Worm (Caenorhabditis elegans) whole organism, young adult: ENCODE results near the gene vit-5.

Source experiments
- B0035.1 ChIP-seq: sonication (generic microtip); optimal IDR thresholded peaks from 2 replicates; lab custom pipeline; 2016; ENCODE audit warnings: missing genetic modification characterization, mild to moderate bottlenecking, missing compliant biosample characterization, missing genotype, missing genetic modification reagents
- B0261.1 ChIP-seq: sonication (generic microtip); optimal IDR thresholded peaks from 2 replicates; lab custom pipeline; 2016; ENCODE audit warnings: mild to moderate bottlenecking, missing genetic modification characterization, moderate library complexity, missing compliant biosample characterization
- B0336.3 ChIP-seq: fragments of 200-800 bp; sonication (Bioruptor generic); IDR thresholded peaks from 2 replicates; pipeline ENCODE4 v1.3.6; 2022; ENCODE audit warnings: missing genetic modification characterization, missing compliant biosample characterization
- C06A6.2 ChIP-seq: fragments of 200-800 bp; sonication (Bioruptor generic); conservative IDR thresholded peaks from 2 replicates; pipeline ENCODE4 v1.3.6; 2022; ENCODE audit warnings: missing genetic modification characterization, missing compliant biosample characterization
- C17E4.6 ChIP-seq: fragments of 200-800 bp; sonication (Bioruptor generic); IDR thresholded peaks from 2 replicates; pipeline ENCODE4 v1.3.6; 2022; ENCODE audit warnings: missing genetic modification reagents, missing genetic modification characterization, missing compliant biosample characterization
- D2030.7 ChIP-seq: fragments of 200-800 bp; sonication (Bioruptor generic); IDR thresholded peaks from 2 replicates; pipeline ENCODE4 v1.3.6; 2022; ENCODE audit warnings: missing genetic modification reagents, missing genetic modification characterization, missing compliant biosample characterization
- F23B12.7 ChIP-seq: sonication (generic microtip); optimal IDR thresholded peaks from 2 replicates; lab custom pipeline; 2017; ENCODE audit warnings: missing genetic modification characterization, mild to moderate bottlenecking, missing compliant biosample characterization, antibody characterized with exemption, moderate library complexity; ENCODE audit not compliant: insufficient read depth
- F33H1.4 ChIP-seq: fragments of 200-800 bp; sonication (Bioruptor generic); IDR thresholded peaks from 2 replicates; pipeline ENCODE4 v1.3.6; 2022; ENCODE audit warnings: missing genetic modification reagents, missing genetic modification characterization, missing compliant biosample characterization
- F37B4.10 ChIP-seq: fragments of 200-800 bp; sonication (Bioruptor generic); IDR thresholded peaks from 2 replicates; pipeline ENCODE4 v1.3.6; 2022; ENCODE audit warnings: missing genetic modification characterization, missing compliant biosample characterization
- F52B5.7 ChIP-seq: sonication (generic microtip); optimal IDR thresholded peaks from 2 replicates; lab custom pipeline; 2016; ENCODE audit warnings: mild to moderate bottlenecking, missing genetic modification characterization, missing compliant biosample characterization
- F55B11.4 ChIP-seq: sonication (generic microtip); optimal IDR thresholded peaks from 2 replicates; lab custom pipeline; 2016; ENCODE audit warnings: missing compliant biosample characterization, missing genetic modification characterization, borderline replicate concordance; ENCODE audit not compliant: insufficient read depth
- Y53F4B.3 ChIP-seq: fragments of 200-800 bp; sonication (Bioruptor generic); IDR thresholded peaks from 2 replicates; pipeline ENCODE4 v1.3.6; 2022; ENCODE audit warnings: missing genetic modification reagents, missing genetic modification characterization, missing compliant biosample characterization
- Y95B8A.8 ChIP-seq: fragments of 200-800 bp; sonication (Bioruptor generic); IDR thresholded peaks from 2 replicates; pipeline ENCODE4 v1.3.6; 2022; ENCODE audit warnings: missing genetic modification reagents, missing genetic modification characterization, missing compliant biosample characterization
- athp-1 ChIP-seq: sonication (generic microtip); optimal IDR thresholded peaks from 2 replicates; lab custom pipeline; 2017; ENCODE audit warnings: mild to moderate bottlenecking, missing genetic modification characterization, missing compliant biosample characterization
- attf-3 ChIP-seq: fragments of 200-800 bp; sonication (Bioruptor generic); conservative IDR thresholded peaks from 2 replicates; pipeline ENCODE4 v1.3.6; 2022; ENCODE audit warnings: missing genetic modification reagents, missing genetic modification characterization, missing compliant biosample characterization
- attf-6 ChIP-seq: fragments of 200-800 bp; sonication (Bioruptor generic); IDR thresholded peaks from 2 replicates; pipeline ENCODE4 v1.3.6; 2022; ENCODE audit warnings: missing genetic modification reagents, missing genetic modification characterization, missing compliant biosample characterization
- bed-1 ChIP-seq: fragments of 200-800 bp; sonication (Bioruptor generic); IDR thresholded peaks from 2 replicates; pipeline ENCODE4 v1.3.6; 2022; ENCODE audit warnings: missing genetic modification reagents, missing genetic modification characterization, missing compliant biosample characterization
- ccch-3 ChIP-seq: fragments of 200-800 bp; sonication (Bioruptor generic); optimal IDR thresholded peaks from 2 replicates; lab custom pipeline; 2018; ENCODE audit warnings: mild to moderate bottlenecking, missing genetic modification characterization, missing compliant biosample characterization
- cebp-2 ChIP-seq: fragments of 200-800 bp; sonication (Bioruptor generic); IDR thresholded peaks from 2 replicates; pipeline ENCODE4 v1.3.6; 2022; ENCODE audit warnings: missing genetic modification characterization, missing compliant biosample characterization
- ceh-100 ChIP-seq: fragments of 200-800 bp; sonication (Bioruptor generic); IDR thresholded peaks from 2 replicates; pipeline ENCODE4 v1.3.6; 2022; ENCODE audit warnings: missing genetic modification reagents, missing genetic modification characterization, missing compliant biosample characterization
- ceh-27 ChIP-seq: fragments of 200-800 bp; sonication (Bioruptor generic); optimal IDR thresholded peaks from 2 replicates; lab custom pipeline; 2018; ENCODE audit warnings: mild to moderate bottlenecking, missing genetic modification characterization, moderate library complexity, missing compliant biosample characterization
- ceh-91 ChIP-seq: fragments of 200-800 bp; sonication (Bioruptor generic); IDR thresholded peaks from 2 replicates; pipeline ENCODE4 v1.3.6; 2022; ENCODE audit warnings: missing genetic modification reagents, missing genetic modification characterization, missing compliant biosample characterization
- chd-7 ChIP-seq: sonication (generic microtip); optimal IDR thresholded peaks from 2 replicates; lab custom pipeline; 2016; ENCODE audit warnings: mild to moderate bottlenecking, missing genetic modification characterization, moderate library complexity, missing compliant biosample characterization
- dox-1 ChIP-seq: fragments of 200-800 bp; sonication (Bioruptor generic); IDR thresholded peaks from 2 replicates; pipeline ENCODE4 v1.3.6; 2022; ENCODE audit warnings: missing genetic modification reagents, missing genetic modification characterization, missing compliant biosample characterization
- fkh-3 ChIP-seq: sonication (generic microtip); optimal IDR thresholded peaks from 2 replicates; lab custom pipeline; 2016; ENCODE audit warnings: mild to moderate bottlenecking, missing genetic modification characterization, missing compliant biosample characterization
- hlh-12 ChIP-seq: sonication (generic microtip); optimal IDR thresholded peaks from 2 replicates; lab custom pipeline; 2016; ENCODE audit warnings: missing genetic modification characterization, missing compliant biosample characterization
- hlh-26 ChIP-seq: fragments of 200-800 bp; sonication (Bioruptor generic); conservative IDR thresholded peaks from 2 replicates; pipeline ENCODE4 v1.3.6; 2022; ENCODE audit warnings: missing genetic modification reagents, missing genetic modification characterization, missing compliant biosample characterization
- hmg-1.2 ChIP-seq: fragments of 200-800 bp; sonication (Bioruptor generic); IDR thresholded peaks from 2 replicates; pipeline ENCODE4 v1.3.6; 2022; ENCODE audit warnings: missing genetic modification reagents, missing genetic modification characterization, missing compliant biosample characterization
- hmg-20 ChIP-seq: fragments of 200-800 bp; sonication (Bioruptor generic); IDR thresholded peaks from 2 replicates; pipeline ENCODE4 v1.3.6; 2022; ENCODE audit warnings: missing genetic modification reagents, missing genetic modification characterization, missing compliant biosample characterization
- lag-1 ChIP-seq: fragments of 200-800 bp; sonication (Bioruptor generic); IDR thresholded peaks from 2 replicates; pipeline ENCODE4 v1.3.6; 2022; ENCODE audit warnings: missing genetic modification reagents, missing genetic modification characterization, missing compliant biosample characterization
- let-607 ChIP-seq, 2 experiments: fragments of 200-800 bp in 1 of 2; sonication (Bioruptor generic) in 1 of 2; sonication (generic microtip) in 1 of 2; optimal IDR thresholded peaks; 2 replicates each; lab custom pipeline; 2016 to 2018; ENCODE audit warnings: mild to moderate bottlenecking in 2 of 2, missing compliant biosample characterization in 2 of 2, missing genetic modification characterization in 2 of 2, moderate library complexity in 2 of 2, missing genotype in 1 of 2
- lin-35 ChIP-seq, 3 experiments: fragments of 150-350 bp in 2 of 3; sonication (generic microtip) in 1 of 3; optimal IDR thresholded peaks; 2 replicates each; lab custom pipeline; 2014 to 2018; ENCODE audit warnings: missing biosample characterization in 3 of 3, missing genetic modification characterization in 3 of 3, missing genetic modification reagents in 3 of 3
- lin-54 ChIP-seq: fragments of 200-800 bp; sonication (Bioruptor generic); optimal IDR thresholded peaks from 2 replicates; lab custom pipeline; 2018; ENCODE audit warnings: mild to moderate bottlenecking, missing genetic modification characterization, missing compliant biosample characterization
- lsy-27 ChIP-seq: sonication (generic microtip); optimal IDR thresholded peaks from 2 replicates; lab custom pipeline; 2017; ENCODE audit warnings: missing genetic modification characterization, mild to moderate bottlenecking, missing compliant biosample characterization, antibody characterized with exemption, missing genotype, borderline replicate concordance; ENCODE audit not compliant: insufficient read depth
- madf-3 ChIP-seq: fragments of 200-800 bp; sonication (Bioruptor generic); IDR thresholded peaks from 2 replicates; pipeline ENCODE4 v1.3.6; 2022; ENCODE audit warnings: missing genetic modification reagents, missing genetic modification characterization, missing compliant biosample characterization
- madf-8 ChIP-seq: fragments of 200-800 bp; sonication (Bioruptor generic); conservative IDR thresholded peaks from 2 replicates; pipeline ENCODE4 v1.3.6; 2022; ENCODE audit warnings: missing genetic modification reagents, missing genetic modification characterization, missing compliant biosample characterization
- mcd-1 ChIP-seq: fragments of 200-800 bp; sonication (Bioruptor generic); IDR thresholded peaks from 2 replicates; pipeline ENCODE4 v1.3.6; 2022; ENCODE audit warnings: missing genetic modification reagents, missing genetic modification characterization, missing compliant biosample characterization
- pbrm-1 ChIP-seq: fragments of 200-800 bp; sonication (Bioruptor generic); IDR thresholded peaks from 2 replicates; pipeline ENCODE4 v1.3.6; 2022; ENCODE audit warnings: missing genetic modification reagents, missing genetic modification characterization, missing compliant biosample characterization
- rec-8 ChIP-seq, 2 experiments: sonication (generic microtip); optimal IDR thresholded peaks; 2 replicates each; lab custom pipeline; 2016; ENCODE audit warnings: mild to moderate bottlenecking in 2 of 2, missing genetic modification characterization in 2 of 2, missing genetic modification reagents in 2 of 2, missing genotype in 2 of 2, missing biosample characterization in 1 of 2, missing compliant biosample characterization in 1 of 2, moderate library complexity in 1 of 2
- repo-1 ChIP-seq: sonication (generic microtip); optimal IDR thresholded peaks from 2 replicates; lab custom pipeline; 2017; ENCODE audit warnings: mild to moderate bottlenecking, missing genetic modification characterization, missing compliant biosample characterization
- snpc-1.3 ChIP-seq: sonication (generic microtip); optimal IDR thresholded peaks from 2 replicates; lab custom pipeline; 2017; ENCODE audit warnings: missing genetic modification characterization, mild to moderate bottlenecking, missing compliant biosample characterization, antibody characterized with exemption, moderate library complexity, missing genotype, missing genetic modification reagents; ENCODE audit not compliant: insufficient read depth
- snpc-4 ChIP-seq, 5 experiments: fragments of 150-350 bp in 1 of 5; sonication (generic microtip) in 4 of 5; optimal IDR thresholded peaks; 2 replicates each; lab custom pipeline; 2014 to 2018; ENCODE audit warnings: missing genetic modification characterization in 5 of 5, missing biosample characterization in 3 of 5, antibody characterized with exemption in 2 of 5, mild to moderate bottlenecking in 2 of 5, missing compliant biosample characterization in 2 of 5, missing genotype in 2 of 5, moderate library complexity in 2 of 5, missing genetic modification reagents in 1 of 5
- tbp1 ChIP-seq: fragments of 200-800 bp; sonication (Bioruptor generic); optimal IDR thresholded peaks from 2 replicates; lab custom pipeline; 2018; ENCODE audit warnings: mild to moderate bottlenecking, missing genetic modification characterization, missing compliant biosample characterization
- tbx-9 ChIP-seq: sonication (generic microtip); optimal IDR thresholded peaks from 2 replicates; lab custom pipeline; 2016; ENCODE audit warnings: borderline replicate concordance, missing genetic modification characterization, inconsistent platforms, missing compliant biosample characterization
- unc-62 ChIP-seq: fragments of 150-350 bp; optimal IDR thresholded peaks from 2 replicates; lab custom pipeline; 2014; ENCODE audit warnings: missing biosample characterization, missing genetic modification reagents, missing genetic modification characterization
- ztf-18 ChIP-seq: sonication (generic microtip); optimal IDR thresholded peaks from 2 replicates; lab custom pipeline; 2016; ENCODE audit warnings: missing genotype, mild to moderate bottlenecking, missing genetic modification characterization, missing compliant biosample characterization

vit-5 gene

DNA sequence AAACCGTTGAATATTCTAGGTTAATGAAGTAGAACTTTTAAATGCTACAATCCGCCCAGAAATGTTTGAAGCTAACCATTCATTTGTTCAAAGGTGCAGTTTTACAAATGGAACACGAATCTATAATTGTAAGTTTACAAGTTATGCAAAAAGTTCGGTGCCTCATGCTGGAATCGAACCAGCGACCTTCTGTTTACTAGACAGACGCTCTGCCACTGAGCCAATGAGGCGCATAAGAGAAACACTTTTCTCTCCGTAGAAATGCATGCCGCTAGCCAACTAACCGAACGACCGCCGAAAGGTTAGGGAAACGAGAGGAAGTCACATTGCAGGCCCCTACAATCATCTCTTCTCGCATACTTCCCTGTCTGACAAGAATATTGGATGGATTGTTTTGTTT, 32.0 kb upstream of the vit-5 start (continued):
- TF ChIP-seq lsy-27 (tag; lab: Kevin White, UChicago) (peak; percentile 63), athp-1 (tag; lab: Kevin White, UChicago) (peak; percentile 55), B0261.1 (peak; percentile 95), cebp-2 (GFP tag; lab: Robert Waterston, UW) (0 out of 2 replicates have a peak, but pooled peaks have one; percentile 76), chd-7 (tag; lab: Kevin White, UChicago) (peak; percentile 78), ceh-27 (peak; percentile 74), madf-8 (0 out of 2 replicates have a peak, but pooled peaks have one; percentile 5), snpc-1.3 (tag; lab: Kevin White, UChicago) (peak; percentile 62), hmg-20 (peak; percentile 85), B0035.1 (tag; lab: Kevin White, UChicago) (peak; percentile 47), Y95B8A.8 (peak; percentile 73), ccch-3 (GFP tag; lab: Kevin White, UChicago) (no peak), hlh-12 (tag; lab: Kevin White, UChicago) (peak; percentile 7), lin-54 (peak; percentile 54), lin-35 (GFP tag; optimal IDR thresholded peaks at IDR 0.05; lab: Kevin White, UChicago) (peak in 1 of 3 experiments; percentile 69), F23B12.7 (tag; lab: Kevin White, UChicago) (peak; percentile 55), repo-1 (tag; lab: Kevin White, UChicago) (peak; percentile 59), ceh-91 (GFP tag; lab: Robert Waterston, UW) (no peak), ceh-100 (GFP tag; lab: Robert Waterston, UW) (peak; percentile 44), F37B4.10 (GFP tag; lab: Robert Waterston, UW) (no peak), rec-8 (tag; optimal IDR thresholded peaks at IDR 0.05; lab: Kevin White, UChicago) (peak; percentile 62 to 75), C17E4.6 (GFP tag; lab: Robert Waterston, UW) (no peak), hlh-26 (GFP tag; lab: Robert Waterston, UW) (no peak), F33H1.4 (no peak), mcd-1 (GFP tag; lab: Robert Waterston, UW) (peak; percentile 60; the same call in 1 of the 2 replicates), dox-1 (peak; percentile 85), C06A6.2 (GFP tag; lab: Robert Waterston, UW) (0 out of 2 replicates have a peak, but pooled peaks have one; percentile 33), let-607 (tag; optimal IDR thresholded peaks at IDR 0.05; lab: Kevin White, UChicago) (peak; percentile 5 to 25), F55B11.4 (tag; lab: Kevin White, UChicago) (no peak), tbp1 (GFP tag; lab: Kevin White, UChicago) (peak; percentile 97), F52B5.7 (tag; lab: Kevin White, UChicago) (peak; percentile 75), bed-1 (GFP tag; lab: Robert Waterston, UW) (0 out of 2 replicates have a peak, but pooled peaks have one; percentile 33), unc-62 (GFP tag; lab: Kevin White, UChicago) (no peak), hmg-1.2 (GFP tag; lab: Robert Waterston, UW) (peak; percentile 83)

DNA sequence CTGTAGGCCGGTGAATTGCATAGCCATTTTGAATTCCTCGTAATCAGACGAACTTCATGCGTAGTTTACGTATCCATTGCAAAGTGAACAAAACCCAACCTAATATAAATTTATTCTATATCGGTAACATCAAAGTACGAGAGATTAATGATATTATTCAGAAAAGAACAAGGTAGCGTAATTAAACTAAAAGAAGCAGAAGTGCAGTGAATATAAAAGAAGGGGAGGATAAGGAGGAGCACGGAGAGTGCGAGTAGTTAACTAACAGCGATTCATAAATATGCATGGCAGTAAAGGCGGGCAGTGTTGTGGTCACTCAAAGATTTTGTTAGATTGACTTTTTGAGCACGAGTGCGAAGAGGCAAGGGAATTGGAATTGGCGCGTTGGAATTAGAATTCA, 28.6 kb upstream of the vit-5 start, which contains the start of gene clc-3:
Gene clc-3, minus strand, starts transcription at position 101 of the 400 bp plus-strand sequence.
- TF ChIP-seq F55B11.4 (tag; lab: Kevin White, UChicago) (no peak), hmg-20 (no peak), lag-1 (GFP tag; lab: Robert Waterston, UW) (no peak), tbx-9 (tag; lab: Kevin White, UChicago) (no peak), snpc-4 (GFP tag; optimal IDR thresholded peaks at IDR 0.05; lab: Kevin White, UChicago) (no peak), snpc-4 (tag; optimal IDR thresholded peaks at IDR 0.05; lab: Kevin White, UChicago) (no peak), D2030.7 (GFP tag; lab: Robert Waterston, UW) (no peak), attf-3 (GFP tag; lab: Robert Waterston, UW) (no peak), attf-6 (GFP tag; lab: Robert Waterston, UW) (no peak), ceh-27 (no peak), B0336.3 (GFP tag; lab: Robert Waterston, UW) (no peak), mcd-1 (GFP tag; lab: Robert Waterston, UW) (no peak), Y53F4B.3 (GFP tag; lab: Robert Waterston, UW) (no peak), fkh-3 (tag; lab: Kevin White, UChicago) (no peak), pbrm-1 (GFP tag; lab: Robert Waterston, UW) (no peak), madf-3 (no peak), lin-35 (GFP tag; optimal IDR thresholded peaks at IDR 0.05; lab: Kevin White, UChicago) (no peak), ztf-18 (tag; lab: Kevin White, UChicago) (no peak)
